Worm (Caenorhabditis elegans) whole organism, L4/young adult: ENCODE measurements around the gene C10A4.10.

ENCODE experiments used
- W03F9.2 ChIP-seq: fragments of 150-350 bp; optimal IDR thresholded peaks from 2 replicates; lab custom pipeline; 2014; ENCODE audit warnings: missing biosample characterization, missing genetic modification characterization
- dao-5 ChIP-seq: sonication (generic microtip); optimal IDR thresholded peaks from 2 replicates; lab custom pipeline; 2016; ENCODE audit warnings: missing genotype, missing genetic modification characterization, moderate library complexity, missing compliant biosample characterization
- him-1 ChIP-seq: sonication (generic microtip); optimal IDR thresholded peaks from 2 replicates; lab custom pipeline; 2016; ENCODE audit warnings: missing genotype, missing genetic modification reagents, missing genetic modification characterization, missing compliant biosample characterization

- TF ChIP-seq him-1 (tag; lab: Kevin White, UChicago) (no peak), W03F9.2 (tag; lab: Kevin White, UChicago) (no peak), dao-5 (tag; lab: Kevin White, UChicago) (no peak)
Measured at ce11 chrX:7405393-7405792, 6.7 kb downstream of the C10A4.10 start, which contains the start of gene C10A4.3.
